Fruit fly (Drosophila melanogaster) whole organism, adult: ENCODE measurements around the gene Set2.

Experiments
- CG11617 ChIP-seq: fragments of 200-800 bp; sonication (Bioruptor generic); optimal IDR thresholded peaks from 2 replicates; lab custom pipeline; 2017; ENCODE audit warnings: mild to moderate bottlenecking, missing biosample characterization, missing genetic modification reagents, missing genetic modification characterization
- CG12768 ChIP-seq: fragments of 200-800 bp; sonication (Bioruptor generic); optimal IDR thresholded peaks from 2 replicates; lab custom pipeline; 2017; ENCODE audit warnings: missing biosample characterization, missing genetic modification characterization, mild to moderate bottlenecking, moderate library complexity, missing genetic modification reagents
- CG14711 ChIP-seq: fragments of 200-800 bp; sonication (Bioruptor generic); optimal IDR thresholded peaks from 2 replicates; lab custom pipeline; 2018; ENCODE audit warnings: missing biosample characterization, mild to moderate bottlenecking, missing genetic modification characterization, moderate library complexity
- CG1620 ChIP-seq: fragments of 200-800 bp; sonication (Bioruptor generic); optimal IDR thresholded peaks from 2 replicates; lab custom pipeline; 2016; ENCODE audit warnings: missing biosample characterization, missing genetic modification characterization
- CG33017 ChIP-seq: fragments of 200-800 bp; sonication (Bioruptor generic); optimal IDR thresholded peaks from 2 replicates; lab custom pipeline; 2018; ENCODE audit warnings: missing biosample characterization, mild to moderate bottlenecking, missing genetic modification characterization, moderate library complexity
- CG5204 ChIP-seq: fragments of 200-800 bp; sonication (Bioruptor generic); optimal IDR thresholded peaks from 2 replicates; lab custom pipeline; 2016; ENCODE audit warnings: missing biosample characterization, missing genetic modification characterization
- CG7045 ChIP-seq: fragments of 200-800 bp; sonication (Bioruptor generic); optimal IDR thresholded peaks from 2 replicates; lab custom pipeline; 2017; ENCODE audit warnings: missing biosample characterization, mild to moderate bottlenecking, missing genetic modification characterization
- CG7101 ChIP-seq: fragments of 200-800 bp; sonication (Bioruptor generic); optimal IDR thresholded peaks from 2 replicates; lab custom pipeline; 2018; ENCODE audit warnings: missing biosample characterization, mild to moderate bottlenecking, missing genetic modification characterization, moderate library complexity
- Clk ChIP-seq: fragments of 200-800 bp; sonication (Bioruptor generic); optimal IDR thresholded peaks from 2 replicates; lab custom pipeline; 2017; ENCODE audit warnings: missing biosample characterization, missing genetic modification characterization
- Crg-1 ChIP-seq: fragments of 200-800 bp; sonication (Bioruptor generic); optimal IDR thresholded peaks from 2 replicates; lab custom pipeline; 2016; ENCODE audit warnings: missing biosample characterization, missing genetic modification characterization
- Hr96 ChIP-seq: fragments of 200-800 bp; sonication (Bioruptor generic); optimal IDR thresholded peaks from 2 replicates; lab custom pipeline; 2016; ENCODE audit warnings: missing biosample characterization, missing genetic modification characterization
- Mnt ChIP-seq: fragments of 200-800 bp; sonication (Bioruptor generic); optimal IDR thresholded peaks from 2 replicates; lab custom pipeline; 2016; ENCODE audit warnings: missing biosample characterization, mild to moderate bottlenecking, missing genetic modification characterization
- bab1 ChIP-seq: fragments of 200-800 bp; sonication (Bioruptor generic); optimal IDR thresholded peaks from 3 replicates; lab custom pipeline; 2019; ENCODE audit warnings: missing biosample characterization, mild to moderate bottlenecking, missing genetic modification characterization, moderate library complexity
- cic ChIP-seq: fragments of 200-800 bp; sonication (Bioruptor generic); optimal IDR thresholded peaks from 2 replicates; lab custom pipeline; 2017; ENCODE audit warnings: missing biosample characterization, mild to moderate bottlenecking, missing genetic modification characterization, moderate library complexity
- cnc ChIP-seq, 2 experiments: fragments of >200 bp; optimal IDR thresholded peaks; 2 replicates each; lab custom pipeline; 2017
- kay ChIP-seq: fragments of 200-800 bp; sonication (Bioruptor generic); peaks from one replicate; lab custom pipeline; 2016; ENCODE audit warnings: missing biosample characterization, missing genetic modification characterization, borderline replicate concordance
- ovo ChIP-seq: fragments of 200-800 bp; sonication (Bioruptor generic); optimal IDR thresholded peaks from 2 replicates; lab custom pipeline; 2016; ENCODE audit warnings: missing biosample characterization, missing genetic modification characterization
- pad ChIP-seq: fragments of 200-800 bp; sonication (Bioruptor generic); optimal IDR thresholded peaks from 3 replicates; lab custom pipeline; 2017; ENCODE audit warnings: missing biosample characterization, missing genetic modification characterization, mild to moderate bottlenecking, moderate library complexity, missing genetic modification reagents
- tj ChIP-seq: fragments of 200-800 bp; sonication (Bioruptor generic); optimal IDR thresholded peaks from 3 replicates; lab custom pipeline; 2017; ENCODE audit warnings: missing biosample characterization, mild to moderate bottlenecking, missing genetic modification characterization, moderate library complexity
- toe ChIP-seq: fragments of 200-800 bp; sonication (Bioruptor generic); optimal IDR thresholded peaks from 2 replicates; lab custom pipeline; 2016; ENCODE audit warnings: missing biosample characterization, missing genetic modification characterization

Gene Set2

DNA sequence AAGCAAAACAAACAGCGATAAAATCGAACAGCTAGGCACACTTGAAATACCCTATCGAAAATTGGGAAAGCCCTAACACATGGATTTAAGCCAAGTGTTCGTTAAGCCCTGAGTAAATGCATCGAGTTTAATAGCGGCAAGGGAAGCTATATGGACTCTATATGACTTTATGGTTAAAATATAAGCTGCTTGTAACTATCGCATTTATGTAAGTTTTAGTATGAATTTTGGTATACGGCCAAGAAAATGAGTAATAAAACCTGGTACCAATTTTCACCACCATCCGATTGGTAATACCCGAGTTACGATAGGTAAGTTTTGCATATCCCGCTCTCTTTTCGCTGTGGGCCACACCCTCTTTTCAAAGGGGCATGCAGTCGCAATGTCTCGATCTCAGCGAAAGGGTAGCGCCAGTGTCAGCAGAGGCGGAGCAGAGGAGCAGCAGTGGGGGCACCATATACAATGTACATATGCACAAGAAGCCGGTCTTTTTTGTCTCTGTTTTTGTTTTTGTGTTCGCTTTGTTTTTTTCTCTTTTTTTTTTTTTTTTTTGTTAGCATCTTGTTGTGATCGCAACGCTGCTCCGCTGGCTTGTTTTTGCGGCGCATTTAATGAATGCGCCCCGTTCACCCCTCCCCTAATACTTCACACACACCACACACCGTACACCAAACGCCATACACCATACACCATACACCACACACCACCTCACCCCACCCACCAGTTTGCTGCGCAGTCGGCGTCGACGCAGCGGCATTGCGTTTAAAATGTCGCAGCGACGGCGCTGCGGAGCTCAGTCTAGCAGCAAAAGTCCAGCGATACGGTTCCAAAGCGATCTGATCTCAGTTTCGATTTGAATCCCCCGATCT is 8.8 kb upstream of the Set2 start, which contains the start of gene GstT4:
GstT4 (plus strand) TSS at position 788 of the 869 bp plus-strand sequence.
- TF ChIP-seq bab1: peak; percentile 24
- TF ChIP-seq CG12768 (GFP tag; lab: Kevin White, UChicago): peak; percentile 68
- peak; percentile 85 for TF ChIP-seq Hr96 (GFP tag; lab: Kevin White, UChicago)
- no peak for TF ChIP-seq cnc (optimal IDR thresholded peaks at IDR 0.05; lab: Kevin White, UChicago)
- peak; percentile 90 for TF ChIP-seq cic (GFP tag; lab: Kevin White, UChicago)
- peak; percentile 24 for TF ChIP-seq CG33017 (tag; lab: Kevin White, UChicago)
- no peak for TF ChIP-seq pad
- TF ChIP-seq CG1620: peak; percentile 40
- peak; percentile 7 for TF ChIP-seq CG7045 (GFP tag; lab: Kevin White, UChicago)
- peak; percentile 67 for TF ChIP-seq ovo
- peak; percentile 40 for TF ChIP-seq CG7101 (tag; lab: Kevin White, UChicago)
- TF ChIP-seq Crg-1 (GFP tag; lab: Kevin White, UChicago): peak; percentile 26
- peak; percentile 37 for TF ChIP-seq toe (GFP tag; lab: Kevin White, UChicago)
- peak; percentile 47 for TF ChIP-seq CG5204
- TF ChIP-seq Clk: peak; percentile 20
- TF ChIP-seq tj: peak; percentile 36
- TF ChIP-seq CG14711 (tag; lab: Kevin White, UChicago): peak; percentile 51
- TF ChIP-seq Mnt (GFP tag; lab: Kevin White, UChicago): peak; percentile 70
- TF ChIP-seq kay (GFP tag; lab: Kevin White, UChicago): no peak
- TF ChIP-seq CG11617 (GFP tag; lab: Kevin White, UChicago): peak; percentile 43

DNA sequence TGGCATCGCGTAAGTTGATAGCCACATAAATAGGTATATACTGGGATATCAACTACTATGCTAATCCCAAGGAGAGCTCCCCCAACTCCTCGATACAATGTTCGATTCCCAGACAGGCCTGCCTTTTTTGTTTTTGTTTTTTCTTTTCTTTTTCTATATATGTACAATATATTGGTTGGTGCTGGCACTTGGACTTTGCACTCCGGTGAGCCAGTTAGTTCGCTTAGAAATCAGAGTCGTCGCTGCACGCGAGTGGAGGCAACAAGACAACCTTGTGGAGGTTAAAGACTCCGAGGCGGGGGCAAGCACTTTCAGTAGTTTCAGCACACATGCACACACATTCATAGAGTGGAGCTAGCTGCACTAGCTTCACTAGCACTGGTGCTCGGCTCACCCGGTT is 6.7 kb upstream of the Set2 start:
- TF ChIP-seq CG14711 (tag; lab: Kevin White, UChicago) (no peak), tj (no peak), CG1620 (no peak), Clk (no peak), Mnt (GFP tag; lab: Kevin White, UChicago) (no peak), CG5204 (no peak), bab1 (no peak), CG11617 (GFP tag; lab: Kevin White, UChicago) (no peak), CG7101 (tag; lab: Kevin White, UChicago) (no peak), pad (no peak), kay (GFP tag; lab: Kevin White, UChicago) (no peak), cic (GFP tag; lab: Kevin White, UChicago) (no peak), CG33017 (tag; lab: Kevin White, UChicago) (no peak), Hr96 (GFP tag; lab: Kevin White, UChicago) (no peak), cnc (optimal IDR thresholded peaks at IDR 0.05; lab: Kevin White, UChicago) (no peak), Crg-1 (GFP tag; lab: Kevin White, UChicago) (no peak), CG7045 (GFP tag; lab: Kevin White, UChicago) (no peak)

- TF ChIP-seq cnc (optimal IDR thresholded peaks at IDR 0.05; lab: Kevin White, UChicago) (peak in 1 of 2 experiments; percentile 26), tj (no peak)
Measured at dm6 chrX:13407673-13408072, 5.4 kb upstream of the Set2 start.

dm6 chrX:13410887-13411286 is 2.2 kb upstream of the Set2 start:
- TF ChIP-seq kay (GFP tag; lab: Kevin White, UChicago) (no peak), CG11617 (GFP tag; lab: Kevin White, UChicago) (no peak), CG1620 (peak; percentile 4), CG7101 (tag; lab: Kevin White, UChicago) (peak; percentile 14), CG5204 (no peak), Hr96 (GFP tag; lab: Kevin White, UChicago) (no peak), cnc (optimal IDR thresholded peaks at IDR 0.05; lab: Kevin White, UChicago) (no peak)

- TF ChIP-seq kay (GFP tag; lab: Kevin White, UChicago) (no peak), Clk (no peak), CG1620 (no peak), ovo (no peak), CG5204 (no peak), toe (GFP tag; lab: Kevin White, UChicago) (no peak), CG11617 (GFP tag; lab: Kevin White, UChicago) (no peak), tj (no peak), CG7101 (tag; lab: Kevin White, UChicago) (no peak), pad (no peak), CG14711 (tag; lab: Kevin White, UChicago) (no peak), Crg-1 (GFP tag; lab: Kevin White, UChicago) (no peak), CG33017 (tag; lab: Kevin White, UChicago) (no peak)
Measured at dm6 chrX:13411376-13411973, 1.6 kb upstream of the Set2 start.

dm6 chrX:13421059-13421458 is 8.0 kb downstream of the Set2 start:
- TF ChIP-seq kay (GFP tag; lab: Kevin White, UChicago) (no peak), CG1620 (no peak), CG14711 (tag; lab: Kevin White, UChicago) (no peak), CG7045 (GFP tag; lab: Kevin White, UChicago) (no peak), cnc (optimal IDR thresholded peaks at IDR 0.05; lab: Kevin White, UChicago) (no peak)
